Fruit fly (Drosophila melanogaster): ENCODE results near the gene CG32104.

Gene CG32104

dm6 chr3L:12434432-12434831 is 35.3 kb upstream of the CG32104 start (continued):
- TF ChIP-seq Kr (GFP tag; optimal IDR thresholded peaks at IDR 0.05), result no peak
- no peak for TF ChIP-seq aop (GFP tag; IDR thresholded peaks at IDR 0.05)
- no peak for TF ChIP-seq MTF-1 (GFP tag; optimal IDR thresholded peaks at IDR 0.05; ENCODE audit: borderline replicate concordance)
- no peak for TF ChIP-seq CG10654 (GFP tag; optimal IDR thresholded peaks at IDR 0.05)
- TF ChIP-seq disco-r (GFP tag; optimal IDR thresholded peaks at IDR 0.05), result no peak
- TF ChIP-seq Dref (GFP tag; IDR thresholded peaks at IDR 0.05), result no peak
- TF ChIP-seq dati (GFP tag; IDR thresholded peaks at IDR 0.05), result no peak
- TF ChIP-seq insv (GFP tag; optimal IDR thresholded peaks at IDR 0.05), result no peak
- TF ChIP-seq CG8388 (GFP tag; optimal IDR thresholded peaks at IDR 0.05), result no peak
- peak; percentile 51; the same call in 1 of the 2 replicates for TF ChIP-seq Adf1 (GFP tag; IDR thresholded peaks at IDR 0.05)
- no peak for TF ChIP-seq en (GFP tag; optimal IDR thresholded peaks at IDR 0.05)
- no peak for TF ChIP-seq rib (GFP tag; IDR thresholded peaks at IDR 0.05)
- TF ChIP-seq Meics (GFP tag; optimal IDR thresholded peaks at IDR 0.05), result no peak
- peak; percentile 23; the same call in 1 of the 3 replicates for TF ChIP-seq CG34224 (GFP tag; IDR thresholded peaks at IDR 0.05; ENCODE audit: partially characterized antibody)
- TF ChIP-seq CG33213 (GFP tag; optimal IDR thresholded peaks at IDR 0.05), result no peak
- no peak for TF ChIP-seq pzg (GFP tag; optimal IDR thresholded peaks at IDR 0.05)
- no peak for TF ChIP-seq esg (GFP tag; conservative IDR thresholded peaks at IDR 0.05)
- TF ChIP-seq ems (GFP tag; optimal IDR thresholded peaks at IDR 0.05), result no peak
- TF ChIP-seq chif (GFP tag; optimal IDR thresholded peaks at IDR 0.05), result no peak
- no peak for TF ChIP-seq ato (GFP tag; IDR thresholded peaks at IDR 0.05; ENCODE audit: partially characterized antibody)
- no peak for TF ChIP-seq sr (GFP tag; IDR thresholded peaks at IDR 0.05)
- no peak for TF ChIP-seq CG4617 (GFP tag; optimal IDR thresholded peaks at IDR 0.05; ENCODE audit: borderline replicate concordance)
- TF ChIP-seq tll (GFP tag; optimal IDR thresholded peaks at IDR 0.05), result no peak
- TF ChIP-seq C15 (GFP tag; IDR thresholded peaks at IDR 0.05), result no peak
- TF ChIP-seq CG7963 (GFP tag; IDR thresholded peaks at IDR 0.05; ENCODE audit: partially characterized antibody), result no peak
- TF ChIP-seq Taf1 (GFP tag; IDR thresholded peaks at IDR 0.05), result no peak
- TF ChIP-seq HmgD (GFP tag; optimal IDR thresholded peaks at IDR 0.05), result no peak
- no peak for TF ChIP-seq CG12071 (GFP tag; optimal IDR thresholded peaks at IDR 0.05)
- TF ChIP-seq CG6654 (GFP tag; optimal IDR thresholded peaks at IDR 0.05), result no peak
- TF ChIP-seq oc (tag; optimal IDR thresholded peaks at IDR 0.05), result no peak
- peak; percentile 46; the same call in 1 of the 2 replicates for TF ChIP-seq vvl (GFP tag; IDR thresholded peaks at IDR 0.05)
- TF ChIP-seq sima (GFP tag; optimal IDR thresholded peaks at IDR 0.05), result no peak
- no peak for TF ChIP-seq gsb (GFP tag; IDR thresholded peaks at IDR 0.05)
- TF ChIP-seq zfh2 (GFP tag; optimal IDR thresholded peaks at IDR 0.05), result no peak
- no peak for TF ChIP-seq nerfin-1 (tag; optimal IDR thresholded peaks at IDR 0.05)
- peak; percentile 99 for TF ChIP-seq Nf-YC (tag; optimal IDR thresholded peaks at IDR 0.05)
- no peak for TF ChIP-seq CG3838 (GFP tag; optimal IDR thresholded peaks at IDR 0.05)
- TF ChIP-seq amos (GFP tag; IDR thresholded peaks at IDR 0.05; ENCODE audit: partially characterized antibody), result peak; percentile 68; the same call in 1 of the 2 replicates
- no peak for TF ChIP-seq CG3407 (GFP tag; optimal IDR thresholded peaks at IDR 0.05)
- TF ChIP-seq CG9876 (GFP tag; optimal IDR thresholded peaks at IDR 0.05), result no peak
- no peak for TF ChIP-seq vfl (GFP tag; optimal IDR thresholded peaks at IDR 0.05)
- TF ChIP-seq Optix (GFP tag; IDR thresholded peaks at IDR 0.05), result no peak
- no peak for TF ChIP-seq CG3163 (GFP tag; optimal IDR thresholded peaks at IDR 0.05)
- no peak for TF ChIP-seq CG13775 (GFP tag; optimal IDR thresholded peaks at IDR 0.05)
- no peak for TF ChIP-seq bcd (GFP tag; optimal IDR thresholded peaks at IDR 0.05)
- no peak for TF ChIP-seq CG2116 (GFP tag; optimal IDR thresholded peaks at IDR 0.05)
- TF ChIP-seq Antp (GFP tag; optimal IDR thresholded peaks at IDR 0.05), result no peak
- no peak for TF ChIP-seq wdn (GFP tag; IDR thresholded peaks at IDR 0.05)
- TF ChIP-seq gfzf (GFP tag; optimal IDR thresholded peaks at IDR 0.05), result no peak
- no peak for TF ChIP-seq Vsx1 (GFP tag; optimal IDR thresholded peaks at IDR 0.05)
- no peak for TF ChIP-seq CG4707 (GFP tag; optimal IDR thresholded peaks at IDR 0.05)
- no peak for TF ChIP-seq cad (GFP tag; optimal IDR thresholded peaks at IDR 0.05)
